Worm (Caenorhabditis elegans) whole organism, L2 larva: ENCODE results near the gene Y60C6A.2.

Source experiments
- ZK546.5 ChIP-seq: sonication (generic microtip); optimal IDR thresholded peaks from 2 replicates; lab custom pipeline; 2017; ENCODE audit warnings: missing biosample characterization, missing genetic modification characterization
- ama-1 ChIP-seq: fragments of 150-350 bp; optimal IDR thresholded peaks from 2 replicates; lab custom pipeline; 2018; ENCODE audit warnings: inconsistent platforms
- mdl-1 ChIP-seq, 2 experiments: fragments of 150-350 bp in 1 of 2; sonication (generic microtip) in 1 of 2; optimal IDR thresholded peaks; 2 replicates each; lab custom pipeline; 2017; ENCODE audit warnings: missing biosample characterization in 2 of 2, missing genetic modification characterization in 2 of 2
- unc-62 ChIP-seq: fragments of 150-350 bp; optimal IDR thresholded peaks from 2 replicates; lab custom pipeline; 2014; ENCODE audit warnings: missing biosample characterization, missing genetic modification reagents, missing genetic modification characterization

DNA sequence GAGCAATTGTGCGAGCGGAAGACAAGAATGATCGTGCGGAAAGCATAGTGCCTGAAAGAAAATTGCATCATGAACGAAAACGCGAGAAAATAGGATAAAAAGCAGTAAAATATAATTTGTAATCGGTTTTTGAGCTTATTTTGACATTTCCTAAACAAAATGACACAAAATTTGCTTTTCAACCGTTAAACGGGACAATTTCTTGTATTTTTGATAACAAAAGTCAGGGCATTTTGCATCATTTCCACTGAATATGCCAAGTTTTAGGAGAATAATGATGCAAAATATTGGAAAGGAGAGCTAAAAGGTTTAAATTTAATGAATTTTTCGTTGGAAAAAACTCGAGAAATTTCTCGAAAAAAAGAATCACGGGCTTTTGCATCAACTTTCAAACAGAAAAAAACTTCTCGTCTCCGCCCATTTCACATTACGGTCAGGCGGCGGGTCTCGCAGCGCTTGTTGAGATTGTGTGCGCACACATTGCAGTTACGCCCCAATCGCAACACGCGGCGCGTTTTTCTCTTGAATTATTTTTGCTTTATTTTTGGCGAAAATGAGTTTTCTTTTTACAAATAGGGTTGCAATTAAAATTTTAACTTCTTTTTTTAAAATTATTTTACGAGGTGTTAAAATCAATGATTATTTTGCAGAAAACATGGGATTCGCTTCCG is 41.6 kb upstream of the Y60C6A.2 start, which contains the start of the genes hsp-6 and C37H5.5:
- TF ChIP-seq ZK546.5, result no peak
- peak; percentile 31 for TF ChIP-seq ama-1 (lab: Kevin White, UChicago)
- no peak for TF ChIP-seq unc-62 (GFP tag; lab: Kevin White, UChicago)
- TF ChIP-seq mdl-1 (tag; optimal IDR thresholded peaks at IDR 0.05; lab: Kevin White, UChicago), result peak in 1 of 2 experiments; percentile 10
